Fruit fly (Drosophila melanogaster): ENCODE results near the gene Rap1.

- TF ChIP-seq Myc (optimal IDR thresholded peaks at IDR 0.05) (no peak), psq (optimal IDR thresholded peaks at IDR 0.05) (no peak), h (optimal IDR thresholded peaks at IDR 0.05) (no peak)
Observed at dm6 chr3L:1861400-1861793, 642 bp downstream of the Rap1 start.
